Fruit fly (Drosophila melanogaster) whole organism, embryonic: Measurements from ENCODE around the gene CG44836.

Source experiments
- Aef1 ChIP-seq: fragments of 200-800 bp; sonication (Bioruptor generic); IDR thresholded peaks from 3 replicates; pipeline ENCODE4 v1.3.6; 2022; ENCODE audit warnings: missing biosample characterization, missing genetic modification characterization
- CG1024 ChIP-seq: fragments of 200-800 bp; sonication (Bioruptor generic); IDR thresholded peaks from 2 replicates; pipeline ENCODE4 v1.3.6; 2022; ENCODE audit warnings: missing biosample characterization, missing genetic modification characterization
- CG10462 ChIP-seq: fragments of 200-800 bp; sonication (Bioruptor generic); optimal IDR thresholded peaks from 2 replicates; lab custom pipeline; 2016; ENCODE audit warnings: missing biosample characterization, missing genetic modification characterization
- CG12071 ChIP-seq: fragments of 200-800 bp; sonication (Bioruptor generic); optimal IDR thresholded peaks from 3 replicates; lab custom pipeline; 2018; ENCODE audit warnings: missing biosample characterization, mild to moderate bottlenecking, missing genetic modification characterization
- CG15073 ChIP-seq: fragments of 200-800 bp; sonication (Bioruptor generic); optimal IDR thresholded peaks from 2 replicates; lab custom pipeline; 2016; ENCODE audit warnings: missing biosample characterization, missing genetic modification characterization
- CG1603 ChIP-seq: fragments of 200-800 bp; sonication (Bioruptor generic); optimal IDR thresholded peaks from 2 replicates; lab custom pipeline; 2019; ENCODE audit warnings: missing biosample characterization, mild to moderate bottlenecking, missing genetic modification characterization, moderate library complexity
- CG1647 ChIP-seq: fragments of 200-800 bp; sonication (Bioruptor generic); optimal IDR thresholded peaks from 3 replicates; lab custom pipeline; 2016; ENCODE audit warnings: missing biosample characterization, missing genetic modification characterization
- CG2678 ChIP-seq: fragments of 200-800 bp; sonication (Bioruptor generic); optimal IDR thresholded peaks from 3 replicates; lab custom pipeline; 2019; ENCODE audit warnings: missing biosample characterization, mild to moderate bottlenecking, missing genetic modification characterization, moderate library complexity
- CG2875 ChIP-seq: fragments of 200-800 bp; sonication (Bioruptor generic); optimal IDR thresholded peaks from 2 replicates; lab custom pipeline; 2017; ENCODE audit warnings: missing biosample characterization, mild to moderate bottlenecking, missing genetic modification characterization, missing genetic modification reagents
- CG30020 ChIP-seq: fragments of 200-800 bp; optimal IDR thresholded peaks from 2 replicates; lab custom pipeline; 2019; ENCODE audit warnings: missing biosample characterization, mild to moderate bottlenecking, missing genetic modification characterization, moderate library complexity
- CG31441 ChIP-seq: fragments of 200-800 bp; sonication (Bioruptor generic); IDR thresholded peaks from 2 replicates; pipeline ENCODE4 v1.3.6; 2022; ENCODE audit warnings: missing biosample characterization, missing genetic modification characterization
- CG34224 ChIP-seq: fragments of 200-800 bp; sonication (Bioruptor generic); IDR thresholded peaks from 3 replicates; pipeline ENCODE4 v1.3.6; 2022; ENCODE audit warnings: missing biosample characterization, missing genetic modification characterization; ENCODE audit not compliant: partially characterized antibody
- CG3726 ChIP-seq: fragments of 200-800 bp; sonication (Bioruptor generic); IDR thresholded peaks from 3 replicates; pipeline ENCODE4, ENCODE4 v1.3.6; 2022; ENCODE audit warnings: missing biosample characterization, missing genetic modification characterization
- CG3838 ChIP-seq: fragments of 200-800 bp; sonication (Bioruptor generic); optimal IDR thresholded peaks from 3 replicates; lab custom pipeline; 2016; ENCODE audit warnings: missing biosample characterization, missing genetic modification characterization
- CG42726 ChIP-seq: fragments of 200-800 bp; sonication (Bioruptor generic); IDR thresholded peaks from 2 replicates; pipeline ENCODE4 v1.3.6; 2022; ENCODE audit warnings: missing biosample characterization, missing genetic modification characterization; ENCODE audit not compliant: partially characterized antibody
- CG4404 ChIP-seq: fragments of 200-800 bp; sonication (Bioruptor generic); IDR thresholded peaks from 2 replicates; pipeline ENCODE4 v1.3.6; 2022; ENCODE audit warnings: missing biosample characterization, missing genetic modification characterization
- CG6175 ChIP-seq: fragments of 200-800 bp; sonication (Bioruptor generic); IDR thresholded peaks from 3 replicates; pipeline ENCODE4 v1.3.6; 2022; ENCODE audit warnings: missing biosample characterization, missing genetic modification characterization
- CG9215 ChIP-seq: fragments of 200-800 bp; sonication (Bioruptor generic); IDR thresholded peaks from 2 replicates; pipeline ENCODE4 v1.3.6; 2022; ENCODE audit warnings: missing biosample characterization, missing genetic modification characterization
- CG9797 ChIP-seq: fragments of 200-800 bp; sonication (Bioruptor generic); optimal IDR thresholded peaks from 3 replicates; lab custom pipeline; 2018; ENCODE audit warnings: missing biosample characterization, mild to moderate bottlenecking, missing genetic modification characterization
- CG9817 ChIP-seq: fragments of 200-800 bp; sonication (Bioruptor generic); optimal IDR thresholded peaks from 2 replicates; lab custom pipeline; 2018; ENCODE audit warnings: missing biosample characterization, mild to moderate bottlenecking, missing genetic modification characterization, moderate library complexity
- Dad ChIP-seq: fragments of 200-800 bp; sonication (Bioruptor generic); optimal IDR thresholded peaks from 3 replicates; lab custom pipeline; 2016; ENCODE audit warnings: missing biosample characterization, missing genetic modification characterization
- Dip3 ChIP-seq: fragments of 200-800 bp; sonication (Bioruptor generic); optimal IDR thresholded peaks from 3 replicates; lab custom pipeline; 2016; ENCODE audit warnings: missing biosample characterization, missing genetic modification characterization
- Ets65A ChIP-seq: fragments of 200-800 bp; sonication (Bioruptor generic); peaks from one replicate; lab custom pipeline; 2016; ENCODE audit warnings: missing biosample characterization, missing genetic modification characterization
- Fer3 ChIP-seq: fragments of 200-800 bp; sonication (Bioruptor generic); optimal IDR thresholded peaks from 2 replicates; lab custom pipeline; 2018; ENCODE audit warnings: missing biosample characterization, mild to moderate bottlenecking, missing genetic modification characterization, moderate library complexity
- Mad ChIP-seq: fragments of 200-800 bp; sonication (Bioruptor generic); optimal IDR thresholded peaks from 2 replicates; lab custom pipeline; 2016; ENCODE audit warnings: missing biosample characterization, missing genetic modification characterization
- Max ChIP-seq: fragments of 200-800 bp; sonication (Bioruptor generic); optimal IDR thresholded peaks from 2 replicates; lab custom pipeline; 2016; ENCODE audit warnings: missing biosample characterization, mild to moderate bottlenecking, missing genetic modification characterization
- NFAT ChIP-seq: fragments of 200-800 bp; sonication (Bioruptor generic); IDR thresholded peaks from 2 replicates; pipeline ENCODE4 v1.3.6; 2022; ENCODE audit warnings: missing biosample characterization, missing genetic modification characterization
- NfI ChIP-seq: fragments of 200-800 bp; sonication (Bioruptor generic); optimal IDR thresholded peaks from 3 replicates; lab custom pipeline; 2018; ENCODE audit warnings: missing biosample characterization, mild to moderate bottlenecking, missing genetic modification characterization, moderate library complexity
- Side ChIP-seq: fragments of 200-800 bp; sonication (Bioruptor generic); optimal IDR thresholded peaks from 2 replicates; lab custom pipeline; 2016; ENCODE audit warnings: missing biosample characterization, missing genetic modification characterization
- ato ChIP-seq: fragments of 200-800 bp; sonication (Bioruptor generic); IDR thresholded peaks from 2 replicates; pipeline ENCODE4 v1.3.6; 2022; ENCODE audit warnings: missing biosample characterization, missing genetic modification characterization; ENCODE audit not compliant: partially characterized antibody
- bcd ChIP-seq: fragments of 200-800 bp; sonication (Bioruptor generic); optimal IDR thresholded peaks from 2 replicates; lab custom pipeline; 2017; ENCODE audit warnings: missing biosample characterization, mild to moderate bottlenecking, missing genetic modification characterization
- btn ChIP-seq: fragments of 200-800 bp; sonication (Bioruptor generic); optimal IDR thresholded peaks from 2 replicates; lab custom pipeline; 2016; ENCODE audit warnings: missing biosample characterization, missing genetic modification characterization
- cg ChIP-seq: fragments of 200-800 bp; sonication (Bioruptor generic); optimal IDR thresholded peaks from 3 replicates; lab custom pipeline; 2019; ENCODE audit warnings: missing biosample characterization, mild to moderate bottlenecking, missing genetic modification characterization, moderate library complexity
- cwo ChIP-seq: fragments of 200-800 bp; sonication (Bioruptor generic); optimal IDR thresholded peaks from 3 replicates; lab custom pipeline; 2017; ENCODE audit warnings: missing biosample characterization, missing genetic modification characterization, mild to moderate bottlenecking, moderate library complexity, missing genetic modification reagents
- esg ChIP-seq: fragments of 200-800 bp; sonication (Bioruptor generic); conservative IDR thresholded peaks from 2 replicates; pipeline ENCODE4 v1.3.6; 2022; ENCODE audit warnings: missing biosample characterization, missing genetic modification characterization
- fd102C ChIP-seq: fragments of 200-800 bp; sonication (Bioruptor generic); optimal IDR thresholded peaks from 2 replicates; lab custom pipeline; 2018; ENCODE audit warnings: missing biosample characterization, mild to moderate bottlenecking, missing genetic modification characterization, moderate library complexity
- gce ChIP-seq: fragments of 200-800 bp; sonication (Bioruptor generic); IDR thresholded peaks from 3 replicates; pipeline ENCODE4 v1.3.6; 2022; ENCODE audit warnings: missing biosample characterization, missing genetic modification characterization
- gem ChIP-seq: fragments of 200-800 bp; sonication (Bioruptor generic); optimal IDR thresholded peaks from 2 replicates; lab custom pipeline; 2019; ENCODE audit warnings: missing biosample characterization, mild to moderate bottlenecking, missing genetic modification characterization, moderate library complexity
- gfzf ChIP-seq: fragments of 200-800 bp; sonication (Bioruptor generic); optimal IDR thresholded peaks from 2 replicates; lab custom pipeline; 2016; ENCODE audit warnings: missing biosample characterization, mild to moderate bottlenecking, missing genetic modification characterization, moderate library complexity
- lola ChIP-seq, 3 experiments: fragments of >200 bp in 2 of 3; fragments of 200-800 bp in 1 of 3; sonication (Bioruptor generic) in 1 of 3; optimal IDR thresholded peaks; 2 replicates each; lab custom pipeline; 2017 to 2019; ENCODE audit warnings: missing biosample characterization in 3 of 3, missing genetic modification characterization in 3 of 3, mild to moderate bottlenecking in 1 of 3, moderate library complexity in 1 of 3
- mld ChIP-seq: fragments of 200-800 bp; sonication (Bioruptor generic); IDR thresholded peaks from 3 replicates; pipeline ENCODE4 v1.3.6; 2022; ENCODE audit warnings: missing biosample characterization, missing genetic modification characterization; ENCODE audit not compliant: partially characterized antibody
- odd ChIP-seq: fragments of 200-800 bp; sonication (Bioruptor generic); optimal IDR thresholded peaks from 2 replicates; lab custom pipeline; 2017; ENCODE audit warnings: missing biosample characterization, mild to moderate bottlenecking, missing genetic modification characterization
- pan ChIP-seq, 4 experiments: fragments of >200 bp in 3 of 4; fragments of 200-800 bp in 1 of 4; sonication (Bioruptor generic) in 1 of 4; optimal IDR thresholded peaks in 3 of 4; IDR thresholded peaks in 1 of 4; 2 replicates each; pipeline versions ENCODE4 v1.3.6 to Lab custom; 2017 to 2022; ENCODE audit warnings: missing biosample characterization in 2 of 4, missing genetic modification characterization in 2 of 4, mixed read lengths in 1 of 4
- prd ChIP-seq, 3 experiments: fragments of >200 bp in 2 of 3; fragments of 200-800 bp in 1 of 3; sonication (Bioruptor generic) in 1 of 3; optimal IDR thresholded peaks in 2 of 3; IDR thresholded peaks in 1 of 3; 2 replicates in 2 of 3; 3 replicates in 1 of 3; pipeline versions ENCODE4 v1.3.6 to Lab custom; 2017 to 2022; ENCODE audit warnings: missing biosample characterization in 1 of 3, missing genetic modification characterization in 1 of 3
- pros ChIP-seq: fragments of 200-800 bp; sonication (Bioruptor generic); optimal IDR thresholded peaks from 3 replicates; lab custom pipeline; 2019; ENCODE audit warnings: missing biosample characterization, mild to moderate bottlenecking, missing genetic modification characterization, moderate library complexity
- sd ChIP-seq: fragments of 200-800 bp; sonication (Bioruptor generic); optimal IDR thresholded peaks from 3 replicates; lab custom pipeline; 2018; ENCODE audit warnings: missing biosample characterization, mild to moderate bottlenecking, missing genetic modification characterization, moderate library complexity
- sim ChIP-seq: fragments of 200-800 bp; sonication (Bioruptor generic); IDR thresholded peaks from 2 replicates; pipeline ENCODE4 v1.3.6; 2022; ENCODE audit warnings: missing biosample characterization, missing genetic modification characterization
- wor ChIP-seq: fragments of 200-800 bp; sonication (Bioruptor generic); IDR thresholded peaks from 2 replicates; pipeline ENCODE4 v1.3.6; 2022; ENCODE audit warnings: missing biosample characterization, missing genetic modification characterization

The CG44836 gene

dm6 chr3L:16385880-16386584 lies 14.0 kb downstream of the CG44836 start, which contains the start of the genes Agpat3 and RAF2 (continued):
- TF ChIP-seq NfI, result peak; percentile 43
- TF ChIP-seq CG15073 (GFP tag; lab: Kevin White, UChicago), result no peak
- peak; percentile 16 for TF ChIP-seq Dad (GFP tag; lab: Kevin White, UChicago)
- no peak for TF ChIP-seq cwo (GFP tag; lab: Kevin White, UChicago)
- TF ChIP-seq Mad, result no peak
- TF ChIP-seq esg (GFP tag; lab: Robert Waterston, UW), result peak; percentile 57
- TF ChIP-seq CG2875 (GFP tag; lab: Kevin White, UChicago), result no peak
- peak; percentile 50 for TF ChIP-seq CG2678 (tag; lab: Kevin White, UChicago)
- no peak for TF ChIP-seq CG1024 (GFP tag; lab: Robert Waterston, UW)
- TF ChIP-seq CG12071, result no peak
- peak; percentile 80 for TF ChIP-seq gfzf (GFP tag; lab: Kevin White, UChicago)
- TF ChIP-seq gem (tag; lab: Kevin White, UChicago), result peak; percentile 73
- no peak for TF ChIP-seq odd (GFP tag; lab: Kevin White, UChicago)
- peak in 2 of 3 experiments; percentile 36 to 59 for TF ChIP-seq lola (GFP tag; optimal IDR thresholded peaks at IDR 0.05; lab: Kevin White, UChicago)
- no peak for TF ChIP-seq sim
- no peak for TF ChIP-seq CG6175 (GFP tag; lab: Robert Waterston, UW)
- TF ChIP-seq CG9215 (GFP tag; lab: Robert Waterston, UW), result peak; percentile 62
- TF ChIP-seq CG9797 (GFP tag; lab: Kevin White, UChicago), result peak; percentile 72
- TF ChIP-seq CG42726, result no peak
- no peak for TF ChIP-seq CG3726 (GFP tag; lab: Robert Waterston, UW)
- peak; percentile 27 for TF ChIP-seq sd
- TF ChIP-seq Dip3 (GFP tag; lab: Kevin White, UChicago), result no peak
- TF ChIP-seq pros, result no peak
- TF ChIP-seq CG1603 (tag; lab: Kevin White, UChicago), result peak; percentile 17
- TF ChIP-seq bcd (GFP tag; lab: Kevin White, UChicago), result peak; percentile 36
- TF ChIP-seq CG3838 (GFP tag; lab: Kevin White, UChicago), result no peak
- no peak for TF ChIP-seq CG10462 (GFP tag; lab: Kevin White, UChicago)
- TF ChIP-seq Aef1 (GFP tag; lab: Robert Waterston, UW), result peak; percentile 38
- no peak for TF ChIP-seq fd102C
- TF ChIP-seq CG31441 (GFP tag; lab: Robert Waterston, UW), result peak; percentile 53
- TF ChIP-seq prd (optimal IDR thresholded peaks at IDR 0.05; lab: Kevin White, UChicago), result no peak
- TF ChIP-seq prd (GFP tag; IDR thresholded peaks at IDR 0.05; lab: Robert Waterston, UW), result peak; percentile 67; the same call in 2 of the 3 replicates
- TF ChIP-seq Fer3 (tag; lab: Kevin White, UChicago), result peak; percentile 30
- TF ChIP-seq Ets65A (GFP tag; lab: Kevin White, UChicago), result peak; percentile 85
- 0 out of 2 replicates have a peak, but pooled peaks have one; percentile 12 for TF ChIP-seq NFAT (GFP tag; lab: Robert Waterston, UW)
- TF ChIP-seq mld (GFP tag; lab: Robert Waterston, UW), result no peak
- TF ChIP-seq cg (GFP tag; lab: Kevin White, UChicago), result no peak
- TF ChIP-seq CG4404 (GFP tag; lab: Robert Waterston, UW), result no peak
- peak; percentile 60 for TF ChIP-seq CG30020 (tag; lab: Kevin White, UChicago)
- no peak for TF ChIP-seq btn (GFP tag; lab: Kevin White, UChicago)
- TF ChIP-seq CG34224 (GFP tag; lab: Robert Waterston, UW), result no peak
- TF ChIP-seq Side (GFP tag; lab: Kevin White, UChicago), result no peak
- TF ChIP-seq CG9817 (tag; lab: Kevin White, UChicago), result peak; percentile 50
- no peak for TF ChIP-seq pan (optimal IDR thresholded peaks at IDR 0.05; lab: Kevin White, UChicago)
- peak in 1 of 2 experiments; percentile 5 for TF ChIP-seq pan (GFP tag; optimal IDR thresholded peaks at IDR 0.05 in 1 of 2, IDR thresholded peaks at IDR 0.05 in 1 of 2)
- TF ChIP-seq Max, result peak; percentile 19
- 0 out of 2 replicates have a peak, but pooled peaks have one; percentile 21 for TF ChIP-seq wor (GFP tag; lab: Robert Waterston, UW)
- TF ChIP-seq CG1647, result no peak
- TF ChIP-seq gce (GFP tag; lab: Robert Waterston, UW), result no peak
- no peak for TF ChIP-seq ato (GFP tag; lab: Robert Waterston, UW)
